Worm (Caenorhabditis elegans) whole organism, young adult: ENCODE measurements around the gene F20A1.8.
A peak's percentile ranks its signal among the peaks of the same experiment; 100 is the strongest.

Experiments used
- B0035.1 ChIP-seq: sonication (generic microtip); optimal IDR thresholded peaks from 2 replicates; lab custom pipeline; 2016; ENCODE audit warnings: missing genetic modification characterization, mild to moderate bottlenecking, missing compliant biosample characterization, missing genotype, missing genetic modification reagents
- B0261.1 ChIP-seq: sonication (generic microtip); optimal IDR thresholded peaks from 2 replicates; lab custom pipeline; 2016; ENCODE audit warnings: mild to moderate bottlenecking, missing genetic modification characterization, moderate library complexity, missing compliant biosample characterization
- C06A6.2 ChIP-seq: fragments of 200-800 bp; sonication (Bioruptor generic); conservative IDR thresholded peaks from 2 replicates; pipeline ENCODE4 v1.3.6; 2022; ENCODE audit warnings: missing genetic modification characterization, missing compliant biosample characterization
- C17E4.6 ChIP-seq: fragments of 200-800 bp; sonication (Bioruptor generic); IDR thresholded peaks from 2 replicates; pipeline ENCODE4 v1.3.6; 2022; ENCODE audit warnings: missing genetic modification reagents, missing genetic modification characterization, missing compliant biosample characterization
- F23B12.7 ChIP-seq: sonication (generic microtip); optimal IDR thresholded peaks from 2 replicates; lab custom pipeline; 2017; ENCODE audit warnings: missing genetic modification characterization, mild to moderate bottlenecking, missing compliant biosample characterization, antibody characterized with exemption, moderate library complexity; ENCODE audit not compliant: insufficient read depth
- F37B4.10 ChIP-seq: fragments of 200-800 bp; sonication (Bioruptor generic); IDR thresholded peaks from 2 replicates; pipeline ENCODE4 v1.3.6; 2022; ENCODE audit warnings: missing genetic modification characterization, missing compliant biosample characterization
- F57C9.4 ChIP-seq: sonication (generic microtip); optimal IDR thresholded peaks from 2 replicates; lab custom pipeline; 2017; ENCODE audit warnings: mild to moderate bottlenecking, missing genetic modification characterization, missing compliant biosample characterization
- T26A5.8 ChIP-seq: sonication (generic microtip); optimal IDR thresholded peaks from 2 replicates; lab custom pipeline; 2016; ENCODE audit warnings: missing genetic modification characterization, missing compliant biosample characterization
- Y53F4B.3 ChIP-seq: fragments of 200-800 bp; sonication (Bioruptor generic); IDR thresholded peaks from 2 replicates; pipeline ENCODE4 v1.3.6; 2022; ENCODE audit warnings: missing genetic modification reagents, missing genetic modification characterization, missing compliant biosample characterization
- Y67H2A.10 ChIP-seq: fragments of 200-800 bp; sonication (Bioruptor generic); conservative IDR thresholded peaks from 2 replicates; pipeline ENCODE4 v1.3.6; 2022; ENCODE audit warnings: missing genetic modification reagents, missing genetic modification characterization, missing compliant biosample characterization
- ama-1 ChIP-seq, 3 experiments: fragments of 150-350 bp in 1 of 3; sonication (generic microtip) in 2 of 3; optimal IDR thresholded peaks; 2 replicates each; lab custom pipeline; 2014 to 2018; ENCODE audit warnings: missing biosample characterization in 2 of 3, missing genetic modification characterization in 2 of 3, missing genetic modification reagents in 2 of 3
- aptf-2 ChIP-seq: fragments of 200-800 bp; sonication (Bioruptor generic); conservative IDR thresholded peaks from 2 replicates; pipeline ENCODE4 v1.3.6; 2022; ENCODE audit warnings: missing genetic modification reagents, missing genetic modification characterization, missing compliant biosample characterization
- aptf-3 ChIP-seq: fragments of 200-800 bp; sonication (Bioruptor generic); IDR thresholded peaks from 2 replicates; pipeline ENCODE4 v1.3.6; 2022; ENCODE audit warnings: missing genetic modification characterization, missing compliant biosample characterization
- attf-3 ChIP-seq: fragments of 200-800 bp; sonication (Bioruptor generic); conservative IDR thresholded peaks from 2 replicates; pipeline ENCODE4 v1.3.6; 2022; ENCODE audit warnings: missing genetic modification reagents, missing genetic modification characterization, missing compliant biosample characterization
- attf-6 ChIP-seq: fragments of 200-800 bp; sonication (Bioruptor generic); IDR thresholded peaks from 2 replicates; pipeline ENCODE4 v1.3.6; 2022; ENCODE audit warnings: missing genetic modification reagents, missing genetic modification characterization, missing compliant biosample characterization
- ceh-58 ChIP-seq: fragments of 200-800 bp; sonication (Bioruptor generic); IDR thresholded peaks from 2 replicates; pipeline ENCODE4 v1.3.6; 2022; ENCODE audit warnings: missing genetic modification characterization, missing compliant biosample characterization
- ceh-91 ChIP-seq: fragments of 200-800 bp; sonication (Bioruptor generic); IDR thresholded peaks from 2 replicates; pipeline ENCODE4 v1.3.6; 2022; ENCODE audit warnings: missing genetic modification reagents, missing genetic modification characterization, missing compliant biosample characterization
- die-1 ChIP-seq: sonication (generic microtip); optimal IDR thresholded peaks from 2 replicates; lab custom pipeline; 2016; ENCODE audit warnings: missing genotype, mild to moderate bottlenecking, missing genetic modification characterization, missing compliant biosample characterization
- dpff-1 ChIP-seq: sonication (generic microtip); optimal IDR thresholded peaks from 2 replicates; lab custom pipeline; 2017; ENCODE audit warnings: mild to moderate bottlenecking, missing genetic modification characterization, missing compliant biosample characterization
- dpl-1 ChIP-seq: fragments of 150-350 bp; optimal IDR thresholded peaks from 2 replicates; lab custom pipeline; 2014; ENCODE audit warnings: missing biosample characterization, missing genetic modification reagents, missing genetic modification characterization
- efl-1 ChIP-seq: fragments of 150-350 bp; optimal IDR thresholded peaks from 2 replicates; lab custom pipeline; 2014; ENCODE audit warnings: missing biosample characterization, missing genetic modification reagents, missing genetic modification characterization
- egl-18 ChIP-seq: fragments of 200-800 bp; sonication (Bioruptor generic); IDR thresholded peaks from 2 replicates; pipeline ENCODE4 v1.3.6; 2022; ENCODE audit warnings: missing genetic modification reagents, missing genetic modification characterization, missing compliant biosample characterization
- egl-44 ChIP-seq: fragments of 200-800 bp; sonication (Bioruptor generic); IDR thresholded peaks from 2 replicates; pipeline ENCODE4 v1.3.6; 2022; ENCODE audit warnings: missing genetic modification reagents, missing genetic modification characterization, missing compliant biosample characterization
- egrh-3 ChIP-seq: fragments of 200-800 bp; sonication (Bioruptor generic); IDR thresholded peaks from 2 replicates; pipeline ENCODE4 v1.3.6; 2022; ENCODE audit warnings: missing genetic modification reagents, missing genetic modification characterization, missing compliant biosample characterization
- ets-4 ChIP-seq: fragments of 200-800 bp; sonication (Bioruptor generic); optimal IDR thresholded peaks from 2 replicates; lab custom pipeline; 2018; ENCODE audit warnings: mild to moderate bottlenecking, missing genetic modification characterization, missing compliant biosample characterization
- gei-17 ChIP-seq: fragments of 200-800 bp; sonication (Bioruptor generic); optimal IDR thresholded peaks from 2 replicates; lab custom pipeline; 2018; ENCODE audit warnings: mild to moderate bottlenecking, missing genetic modification characterization, missing compliant biosample characterization
- him-1 ChIP-seq: sonication (generic microtip); optimal IDR thresholded peaks from 2 replicates; lab custom pipeline; 2016; ENCODE audit warnings: missing genotype, missing genetic modification reagents, missing genetic modification characterization, missing compliant biosample characterization
- hlh-12 ChIP-seq: sonication (generic microtip); optimal IDR thresholded peaks from 2 replicates; lab custom pipeline; 2016; ENCODE audit warnings: missing genetic modification characterization, missing compliant biosample characterization
- hlh-26 ChIP-seq: fragments of 200-800 bp; sonication (Bioruptor generic); conservative IDR thresholded peaks from 2 replicates; pipeline ENCODE4 v1.3.6; 2022; ENCODE audit warnings: missing genetic modification reagents, missing genetic modification characterization, missing compliant biosample characterization
- hmg-20 ChIP-seq: fragments of 200-800 bp; sonication (Bioruptor generic); IDR thresholded peaks from 2 replicates; pipeline ENCODE4 v1.3.6; 2022; ENCODE audit warnings: missing genetic modification reagents, missing genetic modification characterization, missing compliant biosample characterization
- hrde-1 ChIP-seq: sonication (generic microtip); optimal IDR thresholded peaks from 2 replicates; lab custom pipeline; 2016; ENCODE audit warnings: missing genetic modification characterization, mild to moderate bottlenecking, missing compliant biosample characterization, moderate library complexity, missing genotype, missing genetic modification reagents, borderline replicate concordance
- lag-1 ChIP-seq: fragments of 200-800 bp; sonication (Bioruptor generic); IDR thresholded peaks from 2 replicates; pipeline ENCODE4 v1.3.6; 2022; ENCODE audit warnings: missing genetic modification reagents, missing genetic modification characterization, missing compliant biosample characterization
- lin-40 ChIP-seq: sonication (generic microtip); optimal IDR thresholded peaks from 2 replicates; lab custom pipeline; 2016; ENCODE audit warnings: missing genetic modification characterization, mild to moderate bottlenecking, missing compliant biosample characterization, missing genotype, missing genetic modification reagents
- lin-54 ChIP-seq: fragments of 200-800 bp; sonication (Bioruptor generic); optimal IDR thresholded peaks from 2 replicates; lab custom pipeline; 2018; ENCODE audit warnings: mild to moderate bottlenecking, missing genetic modification characterization, missing compliant biosample characterization
- lsy-27 ChIP-seq: sonication (generic microtip); optimal IDR thresholded peaks from 2 replicates; lab custom pipeline; 2017; ENCODE audit warnings: missing genetic modification characterization, mild to moderate bottlenecking, missing compliant biosample characterization, antibody characterized with exemption, missing genotype, borderline replicate concordance; ENCODE audit not compliant: insufficient read depth
- madf-8 ChIP-seq: fragments of 200-800 bp; sonication (Bioruptor generic); conservative IDR thresholded peaks from 2 replicates; pipeline ENCODE4 v1.3.6; 2022; ENCODE audit warnings: missing genetic modification reagents, missing genetic modification characterization, missing compliant biosample characterization
- mcd-1 ChIP-seq: fragments of 200-800 bp; sonication (Bioruptor generic); IDR thresholded peaks from 2 replicates; pipeline ENCODE4 v1.3.6; 2022; ENCODE audit warnings: missing genetic modification reagents, missing genetic modification characterization, missing compliant biosample characterization
- rcor-1 ChIP-seq: fragments of 200-800 bp; sonication (Bioruptor generic); IDR thresholded peaks from 2 replicates; pipeline ENCODE4 v1.3.6; 2022; ENCODE audit warnings: missing genetic modification reagents, missing genetic modification characterization, missing compliant biosample characterization
- sea-2 ChIP-seq: fragments of 200-800 bp; sonication (Bioruptor generic); IDR thresholded peaks from 2 replicates; pipeline ENCODE4 v1.3.6; 2022; ENCODE audit warnings: missing genetic modification characterization, missing compliant biosample characterization
- snpc-1.1 ChIP-seq: sonication (generic microtip); optimal IDR thresholded peaks from 2 replicates; lab custom pipeline; 2017; ENCODE audit warnings: missing genetic modification characterization, mild to moderate bottlenecking, missing compliant biosample characterization, antibody characterized with exemption, moderate library complexity, missing genotype, missing genetic modification reagents; ENCODE audit not compliant: insufficient read depth
- sptf-2 ChIP-seq: fragments of 200-800 bp; sonication (Bioruptor generic); optimal IDR thresholded peaks from 2 replicates; lab custom pipeline; 2018; ENCODE audit warnings: mild to moderate bottlenecking, missing genetic modification characterization, missing compliant biosample characterization
- tbp1 ChIP-seq: fragments of 200-800 bp; sonication (Bioruptor generic); optimal IDR thresholded peaks from 2 replicates; lab custom pipeline; 2018; ENCODE audit warnings: mild to moderate bottlenecking, missing genetic modification characterization, missing compliant biosample characterization
- tbx-9 ChIP-seq: sonication (generic microtip); optimal IDR thresholded peaks from 2 replicates; lab custom pipeline; 2016; ENCODE audit warnings: borderline replicate concordance, missing genetic modification characterization, inconsistent platforms, missing compliant biosample characterization
- tlf-1 ChIP-seq: fragments of 200-800 bp; sonication (Bioruptor generic); optimal IDR thresholded peaks from 2 replicates; lab custom pipeline; 2018; ENCODE audit warnings: mild to moderate bottlenecking, missing genetic modification characterization, missing compliant biosample characterization
- unc-62 ChIP-seq: fragments of 150-350 bp; optimal IDR thresholded peaks from 2 replicates; lab custom pipeline; 2014; ENCODE audit warnings: missing biosample characterization, missing genetic modification reagents, missing genetic modification characterization
- ztf-18 ChIP-seq: sonication (generic microtip); optimal IDR thresholded peaks from 2 replicates; lab custom pipeline; 2016; ENCODE audit warnings: missing genotype, mild to moderate bottlenecking, missing genetic modification characterization, missing compliant biosample characterization
- ztf-25 ChIP-seq: fragments of 200-800 bp; sonication (Bioruptor generic); IDR thresholded peaks from 2 replicates; pipeline ENCODE4 v1.3.6; 2022; ENCODE audit warnings: missing genetic modification reagents, missing genetic modification characterization, missing compliant biosample characterization
- ztf-28 ChIP-seq: fragments of 200-800 bp; sonication (Bioruptor generic); IDR thresholded peaks from 2 replicates; pipeline ENCODE4 v1.3.6; 2022; ENCODE audit warnings: missing genetic modification reagents, missing genetic modification characterization, missing compliant biosample characterization
- ztf-6 ChIP-seq: fragments of 200-800 bp; sonication (Bioruptor generic); IDR thresholded peaks from 2 replicates; pipeline ENCODE4 v1.3.6; 2022; ENCODE audit warnings: missing genetic modification reagents, missing genetic modification characterization, missing compliant biosample characterization

Gene F20A1.8

ce11 chrV:7060396-7060795, 13.0 kb upstream of the F20A1.8 start, which contains the start of the genes Y57E12AL.6 and Y57E12AL.1 (continued):
- TF ChIP-seq gei-17 (GFP tag; lab: Kevin White, UChicago): peak; percentile 35
- TF ChIP-seq unc-62: no peak
- TF ChIP-seq C17E4.6 (GFP tag; lab: Robert Waterston, UW): no peak
- TF ChIP-seq C06A6.2 (GFP tag; lab: Robert Waterston, UW): 0 out of 2 replicates have a peak, but pooled peaks have one; percentile 45
- TF ChIP-seq F57C9.4: no peak
- TF ChIP-seq him-1 (tag; lab: Kevin White, UChicago): no peak
- TF ChIP-seq F37B4.10 (GFP tag; lab: Robert Waterston, UW): no peak
- no peak for TF ChIP-seq aptf-2
- TF ChIP-seq ztf-18 (tag; lab: Kevin White, UChicago): peak; percentile 98
- no peak for TF ChIP-seq lag-1
- no peak for TF ChIP-seq ztf-28 (GFP tag; lab: Robert Waterston, UW)
- TF ChIP-seq aptf-3 (GFP tag; lab: Robert Waterston, UW): no peak
- TF ChIP-seq sptf-2 (GFP tag; lab: Kevin White, UChicago): no peak
- TF ChIP-seq lin-54: peak; percentile 82
- no peak for TF ChIP-seq B0035.1
- peak; percentile 59 for TF ChIP-seq tlf-1 (GFP tag; lab: Kevin White, UChicago)
- peak; percentile 43; the same call in 1 of the 2 replicates for TF ChIP-seq rcor-1 (GFP tag; lab: Robert Waterston, UW)
- TF ChIP-seq mcd-1 (GFP tag; lab: Robert Waterston, UW): peak; percentile 80
- TF ChIP-seq B0261.1: no peak
- no peak for TF ChIP-seq Y53F4B.3 (GFP tag; lab: Robert Waterston, UW)
- TF ChIP-seq tbx-9 (tag; lab: Kevin White, UChicago): no peak
- TF ChIP-seq ceh-91 (GFP tag; lab: Robert Waterston, UW): no peak
- TF ChIP-seq hlh-26 (GFP tag; lab: Robert Waterston, UW): no peak
- TF ChIP-seq snpc-1.1 (tag; lab: Kevin White, UChicago): peak; percentile 71
- TF ChIP-seq attf-6 (GFP tag; lab: Robert Waterston, UW): no peak
- peak; percentile 58 for TF ChIP-seq F23B12.7 (tag; lab: Kevin White, UChicago)
- TF ChIP-seq Y67H2A.10 (GFP tag; lab: Robert Waterston, UW): 0 out of 2 replicates have a peak, but pooled peaks have one; percentile 19
- TF ChIP-seq ets-4 (GFP tag; lab: Kevin White, UChicago): no peak
- peak; percentile 87 for TF ChIP-seq lin-40 (tag; lab: Kevin White, UChicago)
- TF ChIP-seq madf-8 (GFP tag; lab: Robert Waterston, UW): no peak; the same call in 1 of the 2 replicates
- TF ChIP-seq attf-3 (GFP tag; lab: Robert Waterston, UW): peak; percentile 51; the same call in 1 of the 2 replicates
- no peak for TF ChIP-seq lsy-27 (tag; lab: Kevin White, UChicago)
- TF ChIP-seq ztf-6 (GFP tag; lab: Robert Waterston, UW): no peak
- TF ChIP-seq hrde-1 (tag; lab: Kevin White, UChicago): no peak
- TF ChIP-seq tbp1: peak; percentile 46
- TF ChIP-seq sea-2: no peak
- no peak for TF ChIP-seq egl-18 (GFP tag; lab: Robert Waterston, UW)
- TF ChIP-seq dpff-1 (tag; lab: Kevin White, UChicago): no peak
- no peak for TF ChIP-seq ztf-25 (GFP tag; lab: Robert Waterston, UW)
- no peak for TF ChIP-seq ceh-58 (GFP tag; lab: Robert Waterston, UW)
- TF ChIP-seq egl-44: no peak
- TF ChIP-seq ama-1 (optimal IDR thresholded peaks at IDR 0.05; lab: Kevin White, UChicago): no peak
- no peak for TF ChIP-seq ama-1 (GFP tag; optimal IDR thresholded peaks at IDR 0.05; lab: Kevin White, UChicago)
- TF ChIP-seq hlh-12 (tag; lab: Kevin White, UChicago): no peak
- no peak for TF ChIP-seq hmg-20 (GFP tag; lab: Robert Waterston, UW)
- peak; percentile 45 for TF ChIP-seq dpl-1 (GFP tag; lab: Kevin White, UChicago)
- no peak for TF ChIP-seq egrh-3 (GFP tag; lab: Robert Waterston, UW)
- no peak for TF ChIP-seq T26A5.8 (tag; lab: Kevin White, UChicago)
- TF ChIP-seq die-1: peak; percentile 44
- peak; percentile 55 for TF ChIP-seq efl-1 (GFP tag; lab: Kevin White, UChicago)
